Fruit fly (Drosophila melanogaster): ENCODE results near the gene Thor.

Thor gene

dm6 chr2L:3475948-3476347, 2.3 kb upstream of the Thor start (continued):
- peak; percentile 52 for TF ChIP-seq Fer3 (tag; optimal IDR thresholded peaks at IDR 0.05)
- TF ChIP-seq prd (optimal IDR thresholded peaks at IDR 0.05), result no peak
- TF ChIP-seq prd (GFP tag; IDR thresholded peaks at IDR 0.05), result no peak
- no peak for TF ChIP-seq zen (tag; optimal IDR thresholded peaks at IDR 0.05)
- TF ChIP-seq CG33213 (GFP tag; optimal IDR thresholded peaks at IDR 0.05), result no peak
- TF ChIP-seq CG3995 (GFP tag; optimal IDR thresholded peaks at IDR 0.05), result peak; percentile 11
- no peak for TF ChIP-seq CG31388 (GFP tag; optimal IDR thresholded peaks at IDR 0.05)
- TF ChIP-seq H15 (GFP tag; IDR thresholded peaks at IDR 0.05), result 0 out of 3 replicates have a peak, but pooled peaks have one; percentile 44
- no peak for TF ChIP-seq Mes4 (GFP tag; optimal IDR thresholded peaks at IDR 0.05)
- peak; percentile 6 for TF ChIP-seq CG3407 (GFP tag; optimal IDR thresholded peaks at IDR 0.05)
- no peak for TF ChIP-seq emc (GFP tag; optimal IDR thresholded peaks at IDR 0.05)
- TF ChIP-seq HLH3B (GFP tag; IDR thresholded peaks at IDR 0.05), result no peak
- peak; percentile 53 for TF ChIP-seq CG12155 (GFP tag; optimal IDR thresholded peaks at IDR 0.05)
- no peak for TF ChIP-seq Sin3A (optimal IDR thresholded peaks at IDR 0.05)
- TF ChIP-seq klu (GFP tag; IDR thresholded peaks at IDR 0.05), result peak; percentile 37; the same call in 1 of the 2 replicates
- no peak for TF ChIP-seq NC2β (GFP tag; optimal IDR thresholded peaks at IDR 0.05)
- no peak for TF ChIP-seq CG8944 (GFP tag; optimal IDR thresholded peaks at IDR 0.05)
- TF ChIP-seq CG43689 (GFP tag; IDR thresholded peaks at IDR 0.05), result no peak
- peak; percentile 72 for TF ChIP-seq CG9817 (tag; optimal IDR thresholded peaks at IDR 0.05)
- TF ChIP-seq eyg (GFP tag; optimal IDR thresholded peaks at IDR 0.05), result peak; percentile 4
- peak; percentile 77 for TF ChIP-seq Sox100B (GFP tag; optimal IDR thresholded peaks at IDR 0.05)
- TF ChIP-seq CG32767 (GFP tag; IDR thresholded peaks at IDR 0.05), result peak; percentile 46; the same call in 1 of the 2 replicates
- no peak for TF ChIP-seq fru (optimal IDR thresholded peaks at IDR 0.05)
- no peak for TF ChIP-seq CG6175 (GFP tag; IDR thresholded peaks at IDR 0.05)
- no peak for TF ChIP-seq CG10462 (GFP tag; optimal IDR thresholded peaks at IDR 0.05)
- no peak for TF ChIP-seq CG12071 (GFP tag; optimal IDR thresholded peaks at IDR 0.05)
- no peak for TF ChIP-seq CG10959 (GFP tag; IDR thresholded peaks at IDR 0.05)
- no peak for TF ChIP-seq unc-4 (GFP tag; IDR thresholded peaks at IDR 0.05; ENCODE audit: partially characterized antibody)
- peak in 1 of 3 experiments; percentile 7 for TF ChIP-seq lola (GFP tag; optimal IDR thresholded peaks at IDR 0.05)
- peak; percentile 26 for TF ChIP-seq shn (GFP tag; optimal IDR thresholded peaks at IDR 0.05)
- TF ChIP-seq Dref (GFP tag; IDR thresholded peaks at IDR 0.05), result no peak
- TF ChIP-seq wek (GFP tag; optimal IDR thresholded peaks at IDR 0.05), result no peak
- peak; percentile 2 for TF ChIP-seq slp2 (GFP tag; optimal IDR thresholded peaks at IDR 0.05)
- no peak; the same call in none of the 2 replicates for TF ChIP-seq Oaz (GFP tag; IDR thresholded peaks at IDR 0.05)
- no peak for TF ChIP-seq CG12942 (GFP tag; optimal IDR thresholded peaks at IDR 0.05)
- no peak for TF ChIP-seq Lim3 (GFP tag; IDR thresholded peaks at IDR 0.05)
- no peak for TF ChIP-seq CG10565 (GFP tag; optimal IDR thresholded peaks at IDR 0.05)
- TF ChIP-seq CG18476 (GFP tag; optimal IDR thresholded peaks at IDR 0.05), result peak; percentile 6
- TF ChIP-seq ab (GFP tag; optimal IDR thresholded peaks at IDR 0.05), result no peak
- TF ChIP-seq salm (tag; optimal IDR thresholded peaks at IDR 0.05), result peak; percentile 24
- TF ChIP-seq CG1233 (GFP tag; optimal IDR thresholded peaks at IDR 0.05), result peak; percentile 73
- TF ChIP-seq CG2889 (GFP tag; IDR thresholded peaks at IDR 0.05), result 0 out of 3 replicates have a peak, but pooled peaks have one; percentile 27
- TF ChIP-seq CG7928 (GFP tag; optimal IDR thresholded peaks at IDR 0.05), result no peak
- TF ChIP-seq CG17328 (GFP tag; IDR thresholded peaks at IDR 0.05), result no peak
- TF ChIP-seq caup (GFP tag; optimal IDR thresholded peaks at IDR 0.05; ENCODE audit: severe bottlenecking), result peak; percentile 46
- TF ChIP-seq CG31224 (GFP tag; IDR thresholded peaks at IDR 0.05), result no peak
- TF ChIP-seq Chrac-16 (GFP tag; optimal IDR thresholded peaks at IDR 0.05), result peak; percentile 40
- no peak for TF ChIP-seq gsb-n (tag; optimal IDR thresholded peaks at IDR 0.05)
- peak; percentile 1 for TF ChIP-seq CG16863 (GFP tag; optimal IDR thresholded peaks at IDR 0.05)
- no peak for TF ChIP-seq tna (GFP tag; IDR thresholded peaks at IDR 0.05; ENCODE audit: partially characterized antibody)
- TF ChIP-seq CG4424 (GFP tag; optimal IDR thresholded peaks at IDR 0.05), result peak; percentile 71
- TF ChIP-seq gcm (GFP tag; optimal IDR thresholded peaks at IDR 0.05), result peak; percentile 3
- peak; percentile 58; the same call in 2 of the 3 replicates for TF ChIP-seq Aef1 (GFP tag; IDR thresholded peaks at IDR 0.05)
